Fruit fly (Drosophila melanogaster) whole organism, embryonic: ENCODE results near the gene witty.
A peak's percentile ranks its signal among the peaks of the same experiment; 100 is the strongest.

Source experiments
- Asciz ChIP-seq: fragments of 200-800 bp; sonication (Bioruptor generic); optimal IDR thresholded peaks from 2 replicates; lab custom pipeline; 2017; ENCODE audit warnings: missing biosample characterization, mild to moderate bottlenecking, missing genetic modification characterization, missing genetic modification reagents
- Atf3 ChIP-seq: fragments of 200-800 bp; sonication (Bioruptor generic); optimal IDR thresholded peaks from 3 replicates; lab custom pipeline; 2016; ENCODE audit warnings: missing biosample characterization, missing genetic modification characterization
- BEAF-32 ChIP-seq: fragments of 200-800 bp; sonication (Bioruptor generic); optimal IDR thresholded peaks from 3 replicates; lab custom pipeline; 2017; ENCODE audit warnings: missing biosample characterization, missing genetic modification characterization, mild to moderate bottlenecking, moderate library complexity, missing genetic modification reagents
- CG10543 ChIP-seq: fragments of 200-800 bp; sonication (Bioruptor generic); optimal IDR thresholded peaks from 3 replicates; lab custom pipeline; 2017; ENCODE audit warnings: missing biosample characterization, mild to moderate bottlenecking, missing genetic modification characterization, moderate library complexity
- CG11093 ChIP-seq: fragments of 200-800 bp; sonication (Bioruptor generic); IDR thresholded peaks from 3 replicates; pipeline ENCODE4 v1.3.6; 2022; ENCODE audit warnings: missing biosample characterization, missing genetic modification characterization
- CG12104 ChIP-seq: fragments of 200-800 bp; sonication (Bioruptor generic); optimal IDR thresholded peaks from 3 replicates; lab custom pipeline; 2016; ENCODE audit warnings: missing biosample characterization, missing genetic modification characterization
- CG12219 ChIP-seq: fragments of 200-800 bp; sonication (Bioruptor generic); optimal IDR thresholded peaks from 3 replicates; lab custom pipeline; 2018; ENCODE audit warnings: missing biosample characterization, mild to moderate bottlenecking, missing genetic modification characterization
- CG12391 ChIP-seq: fragments of 200-800 bp; sonication (Bioruptor generic); optimal IDR thresholded peaks from 3 replicates; lab custom pipeline; 2018; ENCODE audit warnings: missing biosample characterization, mild to moderate bottlenecking, missing genetic modification characterization, moderate library complexity
- CG13775 ChIP-seq: fragments of 200-800 bp; sonication (Bioruptor generic); optimal IDR thresholded peaks from 3 replicates; lab custom pipeline; 2017; ENCODE audit warnings: missing biosample characterization, mild to moderate bottlenecking, missing genetic modification characterization
- CG30020 ChIP-seq: fragments of 200-800 bp; optimal IDR thresholded peaks from 2 replicates; lab custom pipeline; 2019; ENCODE audit warnings: missing biosample characterization, mild to moderate bottlenecking, missing genetic modification characterization, moderate library complexity
- CG31441 ChIP-seq: fragments of 200-800 bp; sonication (Bioruptor generic); IDR thresholded peaks from 2 replicates; pipeline ENCODE4 v1.3.6; 2022; ENCODE audit warnings: missing biosample characterization, missing genetic modification characterization
- CG3281 ChIP-seq: fragments of 200-800 bp; sonication (Bioruptor generic); optimal IDR thresholded peaks from 3 replicates; lab custom pipeline; 2017; ENCODE audit warnings: missing biosample characterization, mild to moderate bottlenecking, missing genetic modification characterization
- CG42726 ChIP-seq: fragments of 200-800 bp; sonication (Bioruptor generic); IDR thresholded peaks from 2 replicates; pipeline ENCODE4 v1.3.6; 2022; ENCODE audit warnings: missing biosample characterization, missing genetic modification characterization; ENCODE audit not compliant: partially characterized antibody
- CG4404 ChIP-seq: fragments of 200-800 bp; sonication (Bioruptor generic); IDR thresholded peaks from 2 replicates; pipeline ENCODE4 v1.3.6; 2022; ENCODE audit warnings: missing biosample characterization, missing genetic modification characterization
- CG6791 ChIP-seq: fragments of 200-800 bp; sonication (Bioruptor generic); IDR thresholded peaks from 3 replicates; pipeline ENCODE4 v1.3.6; 2022; ENCODE audit warnings: missing biosample characterization, missing genetic modification characterization; ENCODE audit not compliant: partially characterized antibody
- CG7786 ChIP-seq: fragments of 200-800 bp; sonication (Bioruptor generic); optimal IDR thresholded peaks from 2 replicates; lab custom pipeline; 2016; ENCODE audit warnings: missing biosample characterization, missing genetic modification characterization
- CG8478 ChIP-seq: fragments of >200 bp; optimal IDR thresholded peaks from 2 replicates; lab custom pipeline; 2018
- CG9437 ChIP-seq: fragments of 200-800 bp; sonication (Bioruptor generic); optimal IDR thresholded peaks from 2 replicates; lab custom pipeline; 2018; ENCODE audit warnings: missing biosample characterization, mild to moderate bottlenecking, missing genetic modification characterization
- CTCF ChIP-seq: fragments of 200-800 bp; sonication (Bioruptor generic); optimal IDR thresholded peaks from 2 replicates; lab custom pipeline; 2017; ENCODE audit warnings: missing biosample characterization, mild to moderate bottlenecking, missing genetic modification characterization, moderate library complexity
- CoRest ChIP-seq: fragments of 200-800 bp; sonication (Bioruptor generic); optimal IDR thresholded peaks from 3 replicates; lab custom pipeline; 2018; ENCODE audit warnings: missing biosample characterization, mild to moderate bottlenecking, missing genetic modification characterization, moderate library complexity
- Dbx ChIP-seq: fragments of 200-800 bp; sonication (Bioruptor generic); IDR thresholded peaks from 3 replicates; pipeline ENCODE4 v1.3.6; 2022; ENCODE audit warnings: missing biosample characterization, missing genetic modification characterization
- Dek ChIP-seq: fragments of 200-800 bp; sonication (Bioruptor generic); optimal IDR thresholded peaks from 3 replicates; lab custom pipeline; 2019; ENCODE audit warnings: missing biosample characterization, mild to moderate bottlenecking, missing genetic modification characterization, moderate library complexity
- Doc3 ChIP-seq: fragments of 200-800 bp; sonication (Bioruptor generic); IDR thresholded peaks from 3 replicates; pipeline ENCODE4 v1.3.6; 2022; ENCODE audit warnings: missing biosample characterization, missing genetic modification characterization; ENCODE audit not compliant: partially characterized antibody
- HLH54F ChIP-seq: fragments of 200-800 bp; sonication (Bioruptor generic); optimal IDR thresholded peaks from 3 replicates; lab custom pipeline; 2016; ENCODE audit warnings: missing biosample characterization, missing genetic modification characterization
- HmgZ ChIP-seq: fragments of 200-800 bp; sonication (Bioruptor generic); optimal IDR thresholded peaks from 2 replicates; lab custom pipeline; 2018; ENCODE audit warnings: missing biosample characterization, mild to moderate bottlenecking, missing genetic modification characterization
- Hr78 ChIP-seq, 2 experiments: fragments of 200-800 bp in 1 of 2; fragments of >200 bp in 1 of 2; sonication (Bioruptor generic) in 1 of 2; optimal IDR thresholded peaks; 2 replicates each; lab custom pipeline; 2017 to 2019; ENCODE audit warnings: missing biosample characterization in 2 of 2, missing genetic modification characterization in 2 of 2, mild to moderate bottlenecking in 1 of 2, moderate library complexity in 1 of 2
- MBD-R2 ChIP-seq: fragments of 200-800 bp; sonication (Bioruptor generic); IDR thresholded peaks from 2 replicates; pipeline ENCODE4 v1.3.6; 2022; ENCODE audit warnings: missing biosample characterization, missing genetic modification characterization
- Max ChIP-seq: fragments of 200-800 bp; sonication (Bioruptor generic); optimal IDR thresholded peaks from 2 replicates; lab custom pipeline; 2016; ENCODE audit warnings: missing biosample characterization, mild to moderate bottlenecking, missing genetic modification characterization
- Mes4 ChIP-seq: fragments of 200-800 bp; sonication (Bioruptor generic); optimal IDR thresholded peaks from 2 replicates; lab custom pipeline; 2016; ENCODE audit warnings: missing biosample characterization, missing genetic modification characterization
- NK7.1 ChIP-seq: fragments of 200-800 bp; sonication (Bioruptor generic); optimal IDR thresholded peaks from 3 replicates; lab custom pipeline; 2016; ENCODE audit warnings: missing biosample characterization, missing genetic modification characterization
- Ravus ChIP-seq: fragments of 200-800 bp; sonication (Bioruptor generic); IDR thresholded peaks from 2 replicates; pipeline ENCODE4 v1.3.6; 2022; ENCODE audit warnings: missing biosample characterization, missing genetic modification characterization
- Vsx1 ChIP-seq: fragments of 200-800 bp; sonication (Bioruptor generic); optimal IDR thresholded peaks from 2 replicates; lab custom pipeline; 2017; ENCODE audit warnings: missing biosample characterization, mild to moderate bottlenecking, missing genetic modification characterization, missing genetic modification reagents
- Xbp1 ChIP-seq: fragments of 200-800 bp; sonication (Bioruptor generic); optimal IDR thresholded peaks from 3 replicates; lab custom pipeline; 2016; ENCODE audit warnings: missing biosample characterization, mild to moderate bottlenecking, missing genetic modification characterization
- br ChIP-seq: fragments of >200 bp; optimal IDR thresholded peaks from 2 replicates; lab custom pipeline; 2017
- en ChIP-seq: fragments of 200-800 bp; sonication (Bioruptor generic); optimal IDR thresholded peaks from 2 replicates; lab custom pipeline; 2016; ENCODE audit warnings: missing biosample characterization, missing genetic modification characterization
- ham ChIP-seq: fragments of 200-800 bp; sonication (Bioruptor generic); IDR thresholded peaks from 2 replicates; pipeline ENCODE4 v1.3.6; 2022; ENCODE audit warnings: missing biosample characterization, missing genetic modification characterization
- inv ChIP-seq: fragments of 200-800 bp; sonication (Bioruptor generic); IDR thresholded peaks from 2 replicates; pipeline ENCODE4 v1.3.6; 2022; ENCODE audit warnings: missing biosample characterization, missing genetic modification characterization; ENCODE audit not compliant: partially characterized antibody
- lab ChIP-seq: fragments of 200-800 bp; sonication (Bioruptor generic); optimal IDR thresholded peaks from 3 replicates; lab custom pipeline; 2017; ENCODE audit warnings: missing biosample characterization, missing genetic modification characterization, mild to moderate bottlenecking, moderate library complexity, missing genetic modification reagents
- lilli ChIP-seq: fragments of 200-800 bp; sonication (Bioruptor generic); optimal IDR thresholded peaks from 3 replicates; lab custom pipeline; 2016; ENCODE audit warnings: missing biosample characterization, missing genetic modification characterization
- mld ChIP-seq: fragments of 200-800 bp; sonication (Bioruptor generic); IDR thresholded peaks from 3 replicates; pipeline ENCODE4 v1.3.6; 2022; ENCODE audit warnings: missing biosample characterization, missing genetic modification characterization; ENCODE audit not compliant: partially characterized antibody
- nerfin-2 ChIP-seq: fragments of 200-800 bp; sonication (Bioruptor generic); IDR thresholded peaks from 2 replicates; pipeline ENCODE4 v1.3.6; 2022; ENCODE audit warnings: missing biosample characterization, missing genetic modification characterization; ENCODE audit not compliant: partially characterized antibody
- sens ChIP-seq: fragments of 200-800 bp; sonication (Bioruptor generic); peaks from one replicate; lab custom pipeline; 2016; ENCODE audit warnings: missing biosample characterization, missing genetic modification characterization
- so ChIP-seq: fragments of 200-800 bp; sonication (Bioruptor generic); IDR thresholded peaks from 3 replicates; pipeline ENCODE4 v1.3.6; 2022; ENCODE audit warnings: missing biosample characterization, missing genetic modification characterization
- stwl ChIP-seq: fragments of 200-800 bp; sonication (Bioruptor generic); optimal IDR thresholded peaks from 3 replicates; lab custom pipeline; 2018; ENCODE audit warnings: missing biosample characterization, mild to moderate bottlenecking, missing genetic modification characterization, moderate library complexity
- tio ChIP-seq: fragments of 200-800 bp; sonication (Bioruptor generic); optimal IDR thresholded peaks from 2 replicates; lab custom pipeline; 2017; ENCODE audit warnings: missing biosample characterization, missing genetic modification characterization, inconsistent platforms
- unc-4 ChIP-seq: fragments of 200-800 bp; sonication (Bioruptor generic); IDR thresholded peaks from 2 replicates; pipeline ENCODE4 v1.3.6; 2022; ENCODE audit warnings: missing biosample characterization, missing genetic modification characterization; ENCODE audit not compliant: partially characterized antibody
- usp ChIP-seq: fragments of >200 bp; optimal IDR thresholded peaks from 2 replicates; lab custom pipeline; 2017; ENCODE audit warnings: missing biosample characterization, missing genetic modification characterization
- vfl ChIP-seq: fragments of 200-800 bp; sonication (Bioruptor generic); optimal IDR thresholded peaks from 2 replicates; lab custom pipeline; 2016; ENCODE audit warnings: missing biosample characterization, missing genetic modification characterization
- zen ChIP-seq: fragments of 200-800 bp; sonication (Bioruptor generic); optimal IDR thresholded peaks from 3 replicates; lab custom pipeline; 2018; ENCODE audit warnings: missing biosample characterization, mild to moderate bottlenecking, missing genetic modification characterization, moderate library complexity

witty gene

dm6 chr2L:8365701-8366643 lies 27.9 kb downstream of the witty start, which contains the start of gene Pp2A-29B (continued):
- TF ChIP-seq Dbx (peak; percentile 69), vfl (GFP tag; lab: Kevin White, UChicago) (peak; percentile 32), CG12219 (GFP tag; lab: Kevin White, UChicago) (no peak), br (no peak), CG30020 (tag; lab: Kevin White, UChicago) (peak; percentile 71), usp (no peak), lab (GFP tag; lab: Kevin White, UChicago) (peak; percentile 15), Hr78 (GFP tag; optimal IDR thresholded peaks at IDR 0.05; lab: Kevin White, UChicago) (no peak), en (GFP tag; lab: Kevin White, UChicago) (no peak), nerfin-2 (GFP tag; lab: Robert Waterston, UW) (peak; percentile 98), CG9437 (GFP tag; lab: Kevin White, UChicago) (peak; percentile 35), Xbp1 (GFP tag; lab: Kevin White, UChicago) (peak; percentile 39), CG10543 (GFP tag; lab: Kevin White, UChicago) (peak; percentile 52), BEAF-32 (GFP tag; lab: Kevin White, UChicago) (peak; percentile 100), unc-4 (GFP tag; lab: Robert Waterston, UW) (peak; percentile 98), MBD-R2 (GFP tag; lab: Robert Waterston, UW) (0 out of 2 replicates have a peak, but pooled peaks have one; percentile 7), Doc3 (GFP tag; lab: Robert Waterston, UW) (peak; percentile 99), Asciz (GFP tag; lab: Kevin White, UChicago) (no peak), CTCF (GFP tag; lab: Kevin White, UChicago) (peak; percentile 21), Mes4 (no peak), CG12391 (tag; lab: Kevin White, UChicago) (peak; percentile 54), CG6791 (GFP tag; lab: Robert Waterston, UW) (peak; percentile 98), CG42726 (GFP tag; lab: Robert Waterston, UW) (peak; percentile 96), CG11093 (GFP tag; lab: Robert Waterston, UW) (no peak), CG31441 (GFP tag; lab: Robert Waterston, UW) (peak; percentile 73; the same call in 1 of the 2 replicates), Atf3 (peak; percentile 0), CG13775 (GFP tag; lab: Kevin White, UChicago) (peak; percentile 40), ham (GFP tag; lab: Robert Waterston, UW) (no peak), CG12104 (GFP tag; lab: Kevin White, UChicago) (no peak), Ravus (GFP tag; lab: Robert Waterston, UW) (no peak), lilli (peak; percentile 8), Vsx1 (GFP tag; lab: Kevin White, UChicago) (peak; percentile 64), stwl (tag; lab: Kevin White, UChicago) (peak; percentile 51), CG3281 (GFP tag; lab: Kevin White, UChicago) (no peak), so (no peak), inv (peak; percentile 100), Max (GFP tag; lab: Kevin White, UChicago) (peak; percentile 23), Dek (peak; percentile 12), HLH54F (GFP tag; lab: Kevin White, UChicago) (no peak), tio (GFP tag; lab: Kevin White, UChicago) (peak; percentile 12), CG4404 (GFP tag; lab: Robert Waterston, UW) (no peak), mld (GFP tag; lab: Robert Waterston, UW) (peak; percentile 94), CoRest (tag; lab: Kevin White, UChicago) (peak; percentile 66), zen (tag; lab: Kevin White, UChicago) (peak; percentile 59), CG7786 (no peak), sens (GFP tag; lab: Kevin White, UChicago) (peak; percentile 37), NK7.1 (GFP tag; lab: Kevin White, UChicago) (no peak), HmgZ (tag; lab: Kevin White, UChicago) (peak; percentile 27), CG8478 (lab: Kevin White, UChicago) (peak; percentile 84)
